Fruit fly (Drosophila melanogaster) whole organism, embryonic: ENCODE data around the gene CG42554.

Experiments used
- CG10209 ChIP-seq: fragments of 200-800 bp; sonication (Bioruptor generic); optimal IDR thresholded peaks from 3 replicates; lab custom pipeline; 2017; ENCODE audit warnings: missing biosample characterization, mild to moderate bottlenecking, missing genetic modification characterization, missing genetic modification reagents
- CG10366 ChIP-seq: fragments of 200-800 bp; sonication (Bioruptor generic); IDR thresholded peaks from 2 replicates; pipeline ENCODE4 v1.3.6; 2022; ENCODE audit warnings: missing biosample characterization, missing genetic modification characterization
- CG10462 ChIP-seq: fragments of 200-800 bp; sonication (Bioruptor generic); optimal IDR thresholded peaks from 2 replicates; lab custom pipeline; 2016; ENCODE audit warnings: missing biosample characterization, missing genetic modification characterization
- CG11723 ChIP-seq: fragments of 200-800 bp; sonication (Bioruptor generic); optimal IDR thresholded peaks from 2 replicates; lab custom pipeline; 2017; ENCODE audit warnings: missing biosample characterization, mild to moderate bottlenecking, missing genetic modification characterization
- CG12659 ChIP-seq: fragments of 200-800 bp; sonication (Bioruptor generic); optimal IDR thresholded peaks from 3 replicates; lab custom pipeline; 2017; ENCODE audit warnings: mild to moderate bottlenecking, missing biosample characterization, missing genetic modification reagents, missing genetic modification characterization
- CG12744 ChIP-seq: fragments of 200-800 bp; sonication (Bioruptor generic); optimal IDR thresholded peaks from 2 replicates; lab custom pipeline; 2016; ENCODE audit warnings: missing biosample characterization, missing genetic modification characterization
- CG15011 ChIP-seq: fragments of 200-800 bp; sonication (Bioruptor generic); optimal IDR thresholded peaks from 3 replicates; lab custom pipeline; 2018; ENCODE audit warnings: missing biosample characterization, mild to moderate bottlenecking, missing genetic modification characterization
- CG17328 ChIP-seq: fragments of 200-800 bp; sonication (Bioruptor generic); IDR thresholded peaks from 2 replicates; pipeline ENCODE4 v1.3.6; 2022; ENCODE audit warnings: missing biosample characterization, missing genetic modification characterization
- CG2712 ChIP-seq: fragments of 200-800 bp; optimal IDR thresholded peaks from 3 replicates; lab custom pipeline; 2019; ENCODE audit warnings: missing biosample characterization, mild to moderate bottlenecking, missing genetic modification characterization, moderate library complexity
- CG30020 ChIP-seq: fragments of 200-800 bp; optimal IDR thresholded peaks from 2 replicates; lab custom pipeline; 2019; ENCODE audit warnings: missing biosample characterization, mild to moderate bottlenecking, missing genetic modification characterization, moderate library complexity
- CG3065 ChIP-seq: fragments of 200-800 bp; sonication (Bioruptor generic); optimal IDR thresholded peaks from 2 replicates; lab custom pipeline; 2016; ENCODE audit warnings: missing biosample characterization, missing genetic modification characterization
- CG32532 ChIP-seq: fragments of 200-800 bp; sonication (Bioruptor generic); IDR thresholded peaks from 2 replicates; pipeline ENCODE4 v1.3.6; 2022; ENCODE audit warnings: missing biosample characterization, missing genetic modification characterization
- CG3847 ChIP-seq: fragments of 200-800 bp; sonication (Bioruptor generic); IDR thresholded peaks from 2 replicates; pipeline ENCODE4 v1.3.6; 2022; ENCODE audit warnings: missing biosample characterization, missing genetic modification characterization
- CG4328 ChIP-seq: fragments of 200-800 bp; sonication (Bioruptor generic); optimal IDR thresholded peaks from 3 replicates; lab custom pipeline; 2017; ENCODE audit warnings: missing biosample characterization, missing genetic modification reagents, missing genetic modification characterization
- CG6689 ChIP-seq: fragments of 200-800 bp; sonication (Bioruptor generic); IDR thresholded peaks from 2 replicates; pipeline ENCODE4 v1.3.6; 2022; ENCODE audit warnings: missing biosample characterization, missing genetic modification characterization
- CG7556 ChIP-seq: fragments of 200-800 bp; sonication (Bioruptor generic); optimal IDR thresholded peaks from 2 replicates; lab custom pipeline; 2017; ENCODE audit warnings: missing biosample characterization, mild to moderate bottlenecking, missing genetic modification characterization
- CG8290 ChIP-seq, 3 experiments: fragments of 200-800 bp; sonication (Bioruptor generic); optimal IDR thresholded peaks; 2 replicates each; lab custom pipeline; 2016 to 2019; ENCODE audit warnings: missing biosample characterization in 3 of 3, missing genetic modification characterization in 3 of 3, mild to moderate bottlenecking in 2 of 3, moderate library complexity in 1 of 3
- CG8944 ChIP-seq: fragments of 200-800 bp; sonication (Bioruptor generic); optimal IDR thresholded peaks from 3 replicates; lab custom pipeline; 2016; ENCODE audit warnings: missing biosample characterization, missing genetic modification characterization
- CG9727 ChIP-seq: fragments of 200-800 bp; sonication (Bioruptor generic); optimal IDR thresholded peaks from 3 replicates; lab custom pipeline; 2017; ENCODE audit warnings: missing biosample characterization, mild to moderate bottlenecking, missing genetic modification characterization
- Camta ChIP-seq: fragments of 200-800 bp; sonication (Bioruptor generic); optimal IDR thresholded peaks from 2 replicates; lab custom pipeline; 2016; ENCODE audit warnings: missing biosample characterization, missing genetic modification characterization
- Dfd ChIP-seq, 2 experiments: fragments of >200 bp; optimal IDR thresholded peaks; 2 replicates each; lab custom pipeline; 2017; ENCODE audit warnings: missing biosample characterization in 2 of 2, missing genetic modification characterization in 2 of 2
- Dip2 ChIP-seq: fragments of 200-800 bp; sonication (Bioruptor generic); IDR thresholded peaks from 2 replicates; pipeline ENCODE4 v1.3.6; 2022; ENCODE audit warnings: missing biosample characterization, missing genetic modification characterization
- Eip74EF ChIP-seq, 2 experiments: fragments of 200-800 bp in 1 of 2; fragments of >200 bp in 1 of 2; sonication (Bioruptor generic) in 1 of 2; optimal IDR thresholded peaks; 2 replicates each; lab custom pipeline; 2017 to 2019; ENCODE audit warnings: missing biosample characterization in 2 of 2, missing genetic modification characterization in 2 of 2, mild to moderate bottlenecking in 1 of 2, moderate library complexity in 1 of 2
- NK7.1 ChIP-seq: fragments of 200-800 bp; sonication (Bioruptor generic); optimal IDR thresholded peaks from 3 replicates; lab custom pipeline; 2016; ENCODE audit warnings: missing biosample characterization, missing genetic modification characterization
- Nf-YA ChIP-seq: fragments of 200-800 bp; sonication (Bioruptor generic); IDR thresholded peaks from 2 replicates; pipeline ENCODE4 v1.3.6; 2022; ENCODE audit warnings: missing biosample characterization, missing genetic modification characterization
- Optix ChIP-seq: fragments of 200-800 bp; sonication (Bioruptor generic); IDR thresholded peaks from 3 replicates; pipeline ENCODE4 v1.3.6; 2022; ENCODE audit warnings: missing biosample characterization, missing genetic modification characterization
- Sin3A ChIP-seq: fragments of >200 bp; optimal IDR thresholded peaks from 2 replicates; lab custom pipeline; 2018
- Six4 ChIP-seq: fragments of 200-800 bp; sonication (Bioruptor generic); optimal IDR thresholded peaks from 2 replicates; lab custom pipeline; 2016; ENCODE audit warnings: missing biosample characterization, missing genetic modification characterization
- Sry-β ChIP-seq: fragments of 200-800 bp; sonication (Bioruptor generic); optimal IDR thresholded peaks from 2 replicates; lab custom pipeline; 2018; ENCODE audit warnings: missing biosample characterization, mild to moderate bottlenecking, missing genetic modification characterization, moderate library complexity
- TFAM ChIP-seq: fragments of 200-800 bp; sonication (Bioruptor generic); optimal IDR thresholded peaks from 2 replicates; lab custom pipeline; 2017; ENCODE audit warnings: missing biosample characterization, missing genetic modification characterization, inconsistent platforms
- ase ChIP-seq: fragments of 200-800 bp; sonication (Bioruptor generic); IDR thresholded peaks from 3 replicates; pipeline ENCODE4 v1.3.6; 2022; ENCODE audit warnings: missing biosample characterization, missing genetic modification characterization
- cad ChIP-seq: fragments of >200 bp; optimal IDR thresholded peaks from 2 replicates; lab custom pipeline; 2017; ENCODE audit warnings: missing biosample characterization, missing genetic modification characterization
- cg ChIP-seq: fragments of 200-800 bp; sonication (Bioruptor generic); optimal IDR thresholded peaks from 3 replicates; lab custom pipeline; 2019; ENCODE audit warnings: missing biosample characterization, mild to moderate bottlenecking, missing genetic modification characterization, moderate library complexity
- da ChIP-seq: fragments of 200-800 bp; sonication (Bioruptor generic); optimal IDR thresholded peaks from 2 replicates; lab custom pipeline; 2016; ENCODE audit warnings: missing biosample characterization, missing genetic modification characterization
- en ChIP-seq: fragments of 200-800 bp; sonication (Bioruptor generic); optimal IDR thresholded peaks from 2 replicates; lab custom pipeline; 2016; ENCODE audit warnings: missing biosample characterization, missing genetic modification characterization
- eve ChIP-seq, 2 experiments: fragments of >200 bp; optimal IDR thresholded peaks; 2 replicates each; lab custom pipeline; 2017; ENCODE audit warnings: missing biosample characterization in 2 of 2, missing genetic modification characterization in 2 of 2
- fd102C ChIP-seq: fragments of 200-800 bp; sonication (Bioruptor generic); optimal IDR thresholded peaks from 2 replicates; lab custom pipeline; 2018; ENCODE audit warnings: missing biosample characterization, mild to moderate bottlenecking, missing genetic modification characterization, moderate library complexity
- gce ChIP-seq: fragments of 200-800 bp; sonication (Bioruptor generic); IDR thresholded peaks from 3 replicates; pipeline ENCODE4 v1.3.6; 2022; ENCODE audit warnings: missing biosample characterization, missing genetic modification characterization
- kni ChIP-seq: fragments of 200-800 bp; sonication (Bioruptor generic); optimal IDR thresholded peaks from 3 replicates; lab custom pipeline; 2017; ENCODE audit warnings: mild to moderate bottlenecking, missing biosample characterization, missing genetic modification reagents, missing genetic modification characterization
- lilli ChIP-seq: fragments of 200-800 bp; sonication (Bioruptor generic); optimal IDR thresholded peaks from 3 replicates; lab custom pipeline; 2016; ENCODE audit warnings: missing biosample characterization, missing genetic modification characterization
- lov ChIP-seq, 2 experiments: fragments of 200-800 bp in 1 of 2; fragments of >200 bp in 1 of 2; sonication (Bioruptor generic) in 1 of 2; IDR thresholded peaks in 1 of 2; optimal IDR thresholded peaks in 1 of 2; 2 replicates in 1 of 2; 3 replicates in 1 of 2; pipeline versions ENCODE4 v1.3.6 to Lab custom; 2017 to 2022; ENCODE audit warnings: missing biosample characterization in 1 of 2, missing genetic modification characterization in 1 of 2
- luna ChIP-seq: fragments of 200-800 bp; sonication (Bioruptor generic); optimal IDR thresholded peaks from 2 replicates; lab custom pipeline; 2016; ENCODE audit warnings: missing biosample characterization, missing genetic modification characterization
- peb ChIP-seq: fragments of 200-800 bp; sonication (Bioruptor generic); IDR thresholded peaks from 2 replicates; pipeline ENCODE4 v1.3.6; 2022; ENCODE audit warnings: missing biosample characterization, missing genetic modification characterization
- pnt ChIP-seq: fragments of 200-800 bp; sonication (Bioruptor generic); optimal IDR thresholded peaks from 3 replicates; lab custom pipeline; 2016; ENCODE audit warnings: missing biosample characterization, missing genetic modification characterization
- sens ChIP-seq: fragments of 200-800 bp; sonication (Bioruptor generic); peaks from one replicate; lab custom pipeline; 2016; ENCODE audit warnings: missing biosample characterization, missing genetic modification characterization
- sens-2 ChIP-seq: fragments of 200-800 bp; sonication (Bioruptor generic); IDR thresholded peaks from 2 replicates; pipeline ENCODE4 v1.3.6; 2022; ENCODE audit warnings: missing biosample characterization, missing genetic modification characterization
- tgo ChIP-seq: fragments of 200-800 bp; sonication (Bioruptor generic); IDR thresholded peaks from 3 replicates; pipeline ENCODE4 v1.3.6; 2022; ENCODE audit warnings: missing biosample characterization, missing genetic modification characterization
- tin ChIP-seq: fragments of 200-800 bp; sonication (Bioruptor generic); optimal IDR thresholded peaks from 3 replicates; lab custom pipeline; 2016; ENCODE audit warnings: missing biosample characterization, missing genetic modification characterization
- vnd ChIP-seq: fragments of 200-800 bp; sonication (Bioruptor generic); IDR thresholded peaks from 3 replicates; pipeline ENCODE4 v1.3.6; 2022; ENCODE audit warnings: missing biosample characterization, missing genetic modification characterization; ENCODE audit not compliant: partially characterized antibody
- z ChIP-seq: fragments of 200-800 bp; sonication (Bioruptor generic); IDR thresholded peaks from 3 replicates; pipeline ENCODE4 v1.3.6; 2022; ENCODE audit warnings: missing biosample characterization, missing genetic modification characterization

The CG42554 gene

dm6 chr3L:802700-803273 lies 32.7 kb upstream of the CG42554 start (continued):
- peak; percentile 76 for TF ChIP-seq CG15011 (GFP tag; lab: Kevin White, UChicago)
- peak; percentile 94 for TF ChIP-seq CG17328 (GFP tag; lab: Robert Waterston, UW)
- TF ChIP-seq peb, result peak; percentile 83
- TF ChIP-seq CG10462 (GFP tag; lab: Kevin White, UChicago), result peak; percentile 63
- peak; percentile 74 for TF ChIP-seq CG9727 (GFP tag; lab: Kevin White, UChicago)
- TF ChIP-seq Dip2 (GFP tag; lab: Robert Waterston, UW), result peak; percentile 33; the same call in 1 of the 2 replicates
- TF ChIP-seq Six4 (GFP tag; lab: Kevin White, UChicago), result peak; percentile 82
- peak; percentile 88 for TF ChIP-seq gce (GFP tag; lab: Robert Waterston, UW)
- TF ChIP-seq Nf-YA (GFP tag; lab: Robert Waterston, UW), result peak; percentile 77
- peak; percentile 67 for TF ChIP-seq NK7.1 (GFP tag; lab: Kevin White, UChicago)
- no peak for TF ChIP-seq vnd
- TF ChIP-seq tin (GFP tag; lab: Kevin White, UChicago), result peak; percentile 88
- TF ChIP-seq Dfd (GFP tag; optimal IDR thresholded peaks at IDR 0.05; lab: Kevin White, UChicago), result no peak
- no peak for TF ChIP-seq cad
- TF ChIP-seq CG3847, result peak; percentile 87
- peak; percentile 92 for TF ChIP-seq CG32532 (GFP tag; lab: Robert Waterston, UW)
- TF ChIP-seq Camta (GFP tag; lab: Kevin White, UChicago), result peak; percentile 83
- TF ChIP-seq Sin3A (lab: Kevin White, UChicago), result no peak
- TF ChIP-seq CG12744, result peak; percentile 75
- peak; percentile 69 for TF ChIP-seq da (GFP tag; lab: Kevin White, UChicago)
- TF ChIP-seq sens-2 (GFP tag; lab: Robert Waterston, UW), result peak; percentile 87
- peak; percentile 76 for TF ChIP-seq CG11723
- TF ChIP-seq eve (GFP tag; optimal IDR thresholded peaks at IDR 0.05; lab: Kevin White, UChicago), result peak in 1 of 2 experiments; percentile 88
- peak; percentile 82 for TF ChIP-seq CG8290 (GFP tag; optimal IDR thresholded peaks at IDR 0.05; lab: Kevin White, UChicago)
- peak; percentile 25 to 98 for TF ChIP-seq CG8290 (tag; optimal IDR thresholded peaks at IDR 0.05; lab: Kevin White, UChicago)
- peak; percentile 83 for TF ChIP-seq pnt
- peak; percentile 21 for TF ChIP-seq CG30020
- TF ChIP-seq CG4328 (GFP tag; lab: Kevin White, UChicago), result peak; percentile 37
- peak; percentile 89 for TF ChIP-seq ase
- peak; percentile 2 for TF ChIP-seq Sry-β
- peak; percentile 66 for TF ChIP-seq en (GFP tag; lab: Kevin White, UChicago)
- peak; percentile 39 for TF ChIP-seq kni (GFP tag; lab: Kevin White, UChicago)
- TF ChIP-seq Optix (GFP tag; lab: Robert Waterston, UW), result peak; percentile 94
- TF ChIP-seq fd102C, result peak; percentile 58
- peak; percentile 85 for TF ChIP-seq CG12659 (GFP tag; lab: Kevin White, UChicago)
- TF ChIP-seq sens, result peak; percentile 99
- peak; percentile 93 for TF ChIP-seq CG10366
- TF ChIP-seq CG10209, result peak; percentile 89
- no peak for TF ChIP-seq z (GFP tag; lab: Robert Waterston, UW)
- TF ChIP-seq CG2712 (tag; lab: Kevin White, UChicago), result peak; percentile 85
- peak in 1 of 2 experiments; percentile 56 for TF ChIP-seq Eip74EF (GFP tag; optimal IDR thresholded peaks at IDR 0.05; lab: Kevin White, UChicago)
- peak; percentile 89 for TF ChIP-seq CG8944
- TF ChIP-seq CG3065 (GFP tag; lab: Kevin White, UChicago), result peak; percentile 60
- TF ChIP-seq CG7556 (GFP tag; lab: Kevin White, UChicago), result peak; percentile 91
- TF ChIP-seq lilli, result peak; percentile 91
- TF ChIP-seq cg, result no peak
- peak; percentile 91 for TF ChIP-seq CG6689
- no peak for TF ChIP-seq lov (optimal IDR thresholded peaks at IDR 0.05; lab: Kevin White, UChicago)
- TF ChIP-seq lov (GFP tag; IDR thresholded peaks at IDR 0.05; lab: Robert Waterston, UW), result peak; percentile 93
- TF ChIP-seq TFAM (GFP tag; lab: Kevin White, UChicago), result no peak
- TF ChIP-seq luna (GFP tag; lab: Kevin White, UChicago), result peak; percentile 67
- peak; percentile 90 for TF ChIP-seq tgo (GFP tag; lab: Robert Waterston, UW)
